Fruit fly (Drosophila melanogaster) whole organism, embryonic: ENCODE results near the gene rho-4.

Experiments used
- Adf1 ChIP-seq: fragments of 200-800 bp; sonication (Bioruptor generic); IDR thresholded peaks from 2 replicates; pipeline ENCODE4 v1.3.6; 2022; ENCODE audit warnings: missing biosample characterization, missing genetic modification characterization
- Atf3 ChIP-seq: fragments of 200-800 bp; sonication (Bioruptor generic); optimal IDR thresholded peaks from 3 replicates; lab custom pipeline; 2016; ENCODE audit warnings: missing biosample characterization, missing genetic modification characterization
- Bdp1 ChIP-seq: fragments of 200-800 bp; sonication (Bioruptor generic); optimal IDR thresholded peaks from 3 replicates; lab custom pipeline; 2016; ENCODE audit warnings: missing biosample characterization, missing genetic modification characterization
- CG11398 ChIP-seq: fragments of 200-800 bp; sonication (Bioruptor generic); optimal IDR thresholded peaks from 2 replicates; lab custom pipeline; 2016; ENCODE audit warnings: missing biosample characterization, missing genetic modification characterization
- CG11696 ChIP-seq: fragments of 200-800 bp; sonication (Bioruptor generic); IDR thresholded peaks from 2 replicates; pipeline ENCODE4 v1.3.6; 2022; ENCODE audit warnings: missing biosample characterization, missing genetic modification characterization
- CG11723 ChIP-seq: fragments of 200-800 bp; sonication (Bioruptor generic); optimal IDR thresholded peaks from 2 replicates; lab custom pipeline; 2017; ENCODE audit warnings: missing biosample characterization, mild to moderate bottlenecking, missing genetic modification characterization
- CG13894 ChIP-seq: fragments of 200-800 bp; sonication (Bioruptor generic); optimal IDR thresholded peaks from 3 replicates; lab custom pipeline; 2018; ENCODE audit warnings: missing biosample characterization, mild to moderate bottlenecking, missing genetic modification characterization, moderate library complexity
- CG17186 ChIP-seq: fragments of 200-800 bp; sonication (Bioruptor generic); optimal IDR thresholded peaks from 3 replicates; lab custom pipeline; 2017; ENCODE audit warnings: missing biosample characterization, missing genetic modification reagents, missing genetic modification characterization
- CG17385 ChIP-seq: fragments of 200-800 bp; sonication (Bioruptor generic); optimal IDR thresholded peaks from 3 replicates; lab custom pipeline; 2018; ENCODE audit warnings: missing biosample characterization, mild to moderate bottlenecking, missing genetic modification characterization
- CG17829 ChIP-seq: fragments of 200-800 bp; optimal IDR thresholded peaks from 2 replicates; lab custom pipeline; 2019; ENCODE audit warnings: missing biosample characterization, mild to moderate bottlenecking, missing genetic modification characterization, moderate library complexity
- CG17912 ChIP-seq: fragments of 200-800 bp; sonication (Bioruptor generic); optimal IDR thresholded peaks from 2 replicates; lab custom pipeline; 2018; ENCODE audit warnings: missing biosample characterization, mild to moderate bottlenecking, missing genetic modification characterization
- CG2129 ChIP-seq: fragments of 200-800 bp; sonication (Bioruptor generic); IDR thresholded peaks from 2 replicates; pipeline ENCODE4 v1.3.6; 2022; ENCODE audit warnings: missing biosample characterization, missing genetic modification characterization; ENCODE audit not compliant: partially characterized antibody
- CG2678 ChIP-seq: fragments of 200-800 bp; sonication (Bioruptor generic); optimal IDR thresholded peaks from 3 replicates; lab custom pipeline; 2019; ENCODE audit warnings: missing biosample characterization, mild to moderate bottlenecking, missing genetic modification characterization, moderate library complexity
- CG2889 ChIP-seq: fragments of 200-800 bp; sonication (Bioruptor generic); IDR thresholded peaks from 3 replicates; pipeline ENCODE4 v1.3.6; 2022; ENCODE audit warnings: missing biosample characterization, missing genetic modification characterization
- CG3163 ChIP-seq: fragments of 200-800 bp; sonication (Bioruptor generic); optimal IDR thresholded peaks from 3 replicates; lab custom pipeline; 2016; ENCODE audit warnings: missing biosample characterization, missing genetic modification characterization
- CG3407 ChIP-seq: fragments of 200-800 bp; sonication (Bioruptor generic); optimal IDR thresholded peaks from 2 replicates; lab custom pipeline; 2018; ENCODE audit warnings: missing biosample characterization, mild to moderate bottlenecking, missing genetic modification characterization
- CG4360 ChIP-seq: fragments of 200-800 bp; sonication (Bioruptor generic); IDR thresholded peaks from 2 replicates; pipeline ENCODE4 v1.3.6; 2022; ENCODE audit warnings: missing biosample characterization, missing genetic modification characterization
- CG4730 ChIP-seq: fragments of 200-800 bp; sonication (Bioruptor generic); IDR thresholded peaks from 2 replicates; pipeline ENCODE4 v1.3.6; 2022; ENCODE audit warnings: missing biosample characterization, missing genetic modification characterization
- CG6813 ChIP-seq: fragments of 200-800 bp; sonication (Bioruptor generic); optimal IDR thresholded peaks from 2 replicates; lab custom pipeline; 2017; ENCODE audit warnings: missing biosample characterization, missing genetic modification characterization, mild to moderate bottlenecking, moderate library complexity, missing genetic modification reagents
- CG9215 ChIP-seq: fragments of 200-800 bp; sonication (Bioruptor generic); IDR thresholded peaks from 2 replicates; pipeline ENCODE4 v1.3.6; 2022; ENCODE audit warnings: missing biosample characterization, missing genetic modification characterization
- Chrac-16 ChIP-seq: fragments of 200-800 bp; sonication (Bioruptor generic); optimal IDR thresholded peaks from 3 replicates; lab custom pipeline; 2016; ENCODE audit warnings: missing biosample characterization, missing genetic modification characterization
- D19A ChIP-seq: fragments of 200-800 bp; optimal IDR thresholded peaks from 3 replicates; lab custom pipeline; 2019; ENCODE audit warnings: missing biosample characterization, mild to moderate bottlenecking, missing genetic modification characterization, moderate library complexity
- Hr39 ChIP-seq: fragments of >200 bp; optimal IDR thresholded peaks from 2 replicates; lab custom pipeline; 2017
- MTF-1 ChIP-seq: fragments of 200-800 bp; sonication (Bioruptor generic); optimal IDR thresholded peaks from 2 replicates; lab custom pipeline; 2018; ENCODE audit warnings: missing biosample characterization, mild to moderate bottlenecking, missing genetic modification characterization, borderline replicate concordance
- Usf ChIP-seq: fragments of 200-800 bp; sonication (Bioruptor generic); optimal IDR thresholded peaks from 2 replicates; lab custom pipeline; 2017; ENCODE audit warnings: missing genotype, missing biosample characterization, missing genetic modification characterization
- ato ChIP-seq: fragments of 200-800 bp; sonication (Bioruptor generic); IDR thresholded peaks from 2 replicates; pipeline ENCODE4 v1.3.6; 2022; ENCODE audit warnings: missing biosample characterization, missing genetic modification characterization; ENCODE audit not compliant: partially characterized antibody
- chn ChIP-seq: fragments of 200-800 bp; sonication (Bioruptor generic); optimal IDR thresholded peaks from 2 replicates; lab custom pipeline; 2016; ENCODE audit warnings: missing biosample characterization, missing genetic modification characterization
- dm ChIP-seq: fragments of 200-800 bp; sonication (Bioruptor generic); optimal IDR thresholded peaks from 3 replicates; lab custom pipeline; 2016; ENCODE audit warnings: missing biosample characterization, missing genetic modification characterization
- dmrt99B ChIP-seq: fragments of 200-800 bp; sonication (Bioruptor generic); optimal IDR thresholded peaks from 2 replicates; lab custom pipeline; 2018; ENCODE audit warnings: missing biosample characterization, mild to moderate bottlenecking, missing genetic modification characterization, moderate library complexity
- exex ChIP-seq: fragments of 200-800 bp; sonication (Bioruptor generic); optimal IDR thresholded peaks from 4 replicates; lab custom pipeline; 2018; ENCODE audit warnings: missing biosample characterization, mild to moderate bottlenecking, missing genetic modification characterization, moderate library complexity
- gcm ChIP-seq: fragments of 200-800 bp; sonication (Bioruptor generic); optimal IDR thresholded peaks from 2 replicates; lab custom pipeline; 2019; ENCODE audit warnings: missing biosample characterization, mild to moderate bottlenecking, missing genetic modification characterization, moderate library complexity
- gcm2 ChIP-seq: fragments of 200-800 bp; sonication (Bioruptor generic); optimal IDR thresholded peaks from 2 replicates; lab custom pipeline; 2016; ENCODE audit warnings: missing biosample characterization, missing genetic modification characterization
- ken ChIP-seq: fragments of 200-800 bp; sonication (Bioruptor generic); IDR thresholded peaks from 3 replicates; pipeline ENCODE4 v1.3.6; 2022; ENCODE audit warnings: missing biosample characterization, missing genetic modification characterization
- lmd ChIP-seq: fragments of 200-800 bp; sonication (Bioruptor generic); IDR thresholded peaks from 2 replicates; pipeline ENCODE4 v1.3.6; 2022; ENCODE audit warnings: missing biosample characterization, missing genetic modification characterization
- nerfin-2 ChIP-seq: fragments of 200-800 bp; sonication (Bioruptor generic); IDR thresholded peaks from 2 replicates; pipeline ENCODE4 v1.3.6; 2022; ENCODE audit warnings: missing biosample characterization, missing genetic modification characterization; ENCODE audit not compliant: partially characterized antibody
- pan ChIP-seq, 4 experiments: fragments of >200 bp in 3 of 4; fragments of 200-800 bp in 1 of 4; sonication (Bioruptor generic) in 1 of 4; optimal IDR thresholded peaks in 3 of 4; IDR thresholded peaks in 1 of 4; 2 replicates each; pipeline versions ENCODE4 v1.3.6 to Lab custom; 2017 to 2022; ENCODE audit warnings: missing biosample characterization in 2 of 4, missing genetic modification characterization in 2 of 4, mixed read lengths in 1 of 4
- phol ChIP-seq: fragments of 200-800 bp; sonication (Bioruptor generic); optimal IDR thresholded peaks from 3 replicates; lab custom pipeline; 2018; ENCODE audit warnings: missing biosample characterization, mild to moderate bottlenecking, missing genetic modification characterization, moderate library complexity
- pita ChIP-seq: fragments of 200-800 bp; sonication (Bioruptor generic); optimal IDR thresholded peaks from 2 replicates; lab custom pipeline; 2017; ENCODE audit warnings: missing biosample characterization, mild to moderate bottlenecking, missing genetic modification characterization
- prd ChIP-seq, 3 experiments: fragments of >200 bp in 2 of 3; fragments of 200-800 bp in 1 of 3; sonication (Bioruptor generic) in 1 of 3; optimal IDR thresholded peaks in 2 of 3; IDR thresholded peaks in 1 of 3; 2 replicates in 2 of 3; 3 replicates in 1 of 3; pipeline versions ENCODE4 v1.3.6 to Lab custom; 2017 to 2022; ENCODE audit warnings: missing biosample characterization in 1 of 3, missing genetic modification characterization in 1 of 3
- pum ChIP-seq: fragments of 200-800 bp; sonication (Bioruptor generic); optimal IDR thresholded peaks from 2 replicates; lab custom pipeline; 2016; ENCODE audit warnings: missing biosample characterization, missing genetic modification characterization
- pzg ChIP-seq: fragments of 200-800 bp; sonication (Bioruptor generic); optimal IDR thresholded peaks from 3 replicates; lab custom pipeline; 2018; ENCODE audit warnings: missing biosample characterization, mild to moderate bottlenecking, missing genetic modification characterization, moderate library complexity
- rib ChIP-seq: fragments of 200-800 bp; sonication (Bioruptor generic); IDR thresholded peaks from 2 replicates; pipeline ENCODE4 v1.3.6; 2022; ENCODE audit warnings: missing biosample characterization, missing genetic modification characterization
- row ChIP-seq: fragments of 200-800 bp; sonication (Bioruptor generic); IDR thresholded peaks from 3 replicates; pipeline ENCODE4 v1.3.6; 2022; ENCODE audit warnings: missing biosample characterization, missing genetic modification characterization
- shn ChIP-seq: fragments of 200-800 bp; sonication (Bioruptor generic); optimal IDR thresholded peaks from 3 replicates; lab custom pipeline; 2016; ENCODE audit warnings: missing biosample characterization, missing genetic modification characterization
- tap ChIP-seq: fragments of 200-800 bp; optimal IDR thresholded peaks from 3 replicates; lab custom pipeline; 2019; ENCODE audit warnings: missing biosample characterization, mild to moderate bottlenecking, missing genetic modification characterization, moderate library complexity
- tin ChIP-seq: fragments of 200-800 bp; sonication (Bioruptor generic); optimal IDR thresholded peaks from 3 replicates; lab custom pipeline; 2016; ENCODE audit warnings: missing biosample characterization, missing genetic modification characterization
- wek ChIP-seq: fragments of 200-800 bp; sonication (Bioruptor generic); optimal IDR thresholded peaks from 3 replicates; lab custom pipeline; 2018; ENCODE audit warnings: missing biosample characterization, mild to moderate bottlenecking, missing genetic modification characterization, moderate library complexity
- zen ChIP-seq: fragments of 200-800 bp; sonication (Bioruptor generic); optimal IDR thresholded peaks from 3 replicates; lab custom pipeline; 2018; ENCODE audit warnings: missing biosample characterization, mild to moderate bottlenecking, missing genetic modification characterization, moderate library complexity

rho-4 gene

DNA sequence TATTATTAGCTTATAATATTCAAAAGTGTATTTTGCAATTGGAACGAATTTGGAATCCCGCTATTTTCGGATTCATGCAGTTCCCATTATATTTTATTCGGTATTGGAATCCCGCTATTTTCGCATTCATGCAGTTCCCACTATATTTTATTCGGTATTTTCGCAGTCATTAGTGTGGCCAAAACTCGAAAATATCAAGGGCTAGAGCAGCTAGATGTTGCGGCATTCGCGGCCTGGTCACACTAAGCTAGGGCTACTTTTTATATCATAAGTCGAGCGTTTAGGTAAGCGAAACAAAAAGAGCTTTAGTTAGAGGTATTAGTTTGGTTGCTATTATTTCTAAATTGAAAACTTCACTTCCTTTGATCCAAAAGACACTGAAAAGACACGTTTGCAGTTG is 20.8 kb upstream of the rho-4 start (continued):
- TF ChIP-seq Hr39 (lab: Kevin White, UChicago), result no peak
- TF ChIP-seq CG11398 (GFP tag; lab: Kevin White, UChicago), result no peak
- TF ChIP-seq gcm2 (GFP tag; lab: Kevin White, UChicago), result no peak
- no peak for TF ChIP-seq tap (tag; lab: Kevin White, UChicago)
- TF ChIP-seq lmd (GFP tag; lab: Robert Waterston, UW), result no peak
- no peak for TF ChIP-seq MTF-1 (GFP tag; lab: Kevin White, UChicago)
- TF ChIP-seq CG11723 (GFP tag; lab: Kevin White, UChicago), result no peak
- no peak for TF ChIP-seq CG2678
- TF ChIP-seq dmrt99B (tag; lab: Kevin White, UChicago), result no peak
- peak; percentile 13 for TF ChIP-seq phol (tag; lab: Kevin White, UChicago)
- TF ChIP-seq CG2889 (GFP tag; lab: Robert Waterston, UW), result no peak
- TF ChIP-seq CG3407 (GFP tag; lab: Kevin White, UChicago), result no peak
- TF ChIP-seq pan (optimal IDR thresholded peaks at IDR 0.05; lab: Kevin White, UChicago), result no peak
- no peak for TF ChIP-seq pan (GFP tag; optimal IDR thresholded peaks at IDR 0.05 in 1 of 2, IDR thresholded peaks at IDR 0.05 in 1 of 2)
- no peak for TF ChIP-seq CG6813 (GFP tag; lab: Kevin White, UChicago)
- no peak for TF ChIP-seq Chrac-16 (GFP tag; lab: Kevin White, UChicago)
- TF ChIP-seq pum (GFP tag; lab: Kevin White, UChicago), result no peak
- no peak for TF ChIP-seq shn
- peak; percentile 54; the same call in 1 of the 2 replicates for TF ChIP-seq ato (GFP tag; lab: Robert Waterston, UW)
- TF ChIP-seq ken, result no peak
- no peak for TF ChIP-seq CG17912 (GFP tag; lab: Kevin White, UChicago)
- no peak for TF ChIP-seq CG11696
- TF ChIP-seq pzg (GFP tag; lab: Kevin White, UChicago), result peak; percentile 75
- no peak for TF ChIP-seq dm (GFP tag; lab: Kevin White, UChicago)
- peak; percentile 46 for TF ChIP-seq CG13894 (tag; lab: Kevin White, UChicago)
- no peak for TF ChIP-seq pita (GFP tag; lab: Kevin White, UChicago)
- no peak for TF ChIP-seq Usf (GFP tag; lab: Kevin White, UChicago)
- peak; percentile 47; the same call in 2 of the 3 replicates for TF ChIP-seq row (GFP tag; lab: Robert Waterston, UW)
- TF ChIP-seq rib (GFP tag; lab: Robert Waterston, UW), result no peak

DNA sequence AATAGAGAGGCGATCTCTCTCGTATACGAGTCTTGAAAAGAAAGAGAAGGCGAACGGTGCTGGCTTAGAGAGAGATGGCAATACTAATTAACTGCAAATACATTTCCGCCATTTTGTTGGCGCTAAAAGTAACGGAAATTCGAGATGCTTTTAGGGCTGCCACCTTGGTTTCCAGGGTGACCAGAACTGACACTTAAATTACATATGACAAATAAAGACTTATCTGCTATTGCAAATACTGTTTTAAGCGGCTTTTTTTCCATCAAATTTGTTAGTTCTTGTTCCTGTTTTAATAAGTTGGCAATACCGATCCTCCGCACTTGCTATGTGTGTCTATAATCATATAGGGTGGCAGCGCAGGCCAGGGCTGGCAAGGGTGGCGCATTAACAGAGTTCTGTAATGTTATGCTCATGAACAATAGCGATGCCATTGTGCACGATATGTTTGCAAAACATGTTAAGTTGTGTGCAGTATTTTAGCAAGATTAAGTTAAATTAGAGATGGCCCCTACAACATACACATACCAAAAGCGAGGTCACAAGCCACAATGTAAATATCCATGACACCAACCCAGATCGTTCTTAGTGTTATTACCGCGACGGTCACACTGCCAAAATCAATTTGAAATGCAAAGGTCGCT is 19.3 kb upstream of the rho-4 start, which contains the start of gene nod:
Gene nod, plus strand, starts transcription at position 573 of the 641 bp plus-strand sequence.
- TF ChIP-seq CG9215 (GFP tag; lab: Robert Waterston, UW) (peak; percentile 40; the same call in 1 of the 2 replicates), D19A (tag; lab: Kevin White, UChicago) (peak; percentile 24), wek (GFP tag; lab: Kevin White, UChicago) (no peak), exex (tag; lab: Kevin White, UChicago) (peak; percentile 65), CG4730 (peak; percentile 44; the same call in 1 of the 2 replicates), CG4360 (no peak), CG2129 (peak; percentile 34; the same call in 1 of the 2 replicates), CG17186 (peak; percentile 51), CG3163 (GFP tag; lab: Kevin White, UChicago) (peak; percentile 51), gcm (GFP tag; lab: Kevin White, UChicago) (no peak), zen (tag; lab: Kevin White, UChicago) (peak; percentile 60), CG17385 (GFP tag; lab: Kevin White, UChicago) (peak; percentile 17), Atf3 (GFP tag; lab: Kevin White, UChicago) (peak; percentile 34), Adf1 (GFP tag; lab: Robert Waterston, UW) (peak; percentile 14; the same call in 1 of the 2 replicates), nerfin-2 (GFP tag; lab: Robert Waterston, UW) (no peak), CG2889 (GFP tag; lab: Robert Waterston, UW) (peak; percentile 57; the same call in 2 of the 3 replicates), CG17829 (tag; lab: Kevin White, UChicago) (peak; percentile 55), Bdp1 (peak; percentile 7), chn (GFP tag; lab: Kevin White, UChicago) (peak; percentile 54), tin (GFP tag; lab: Kevin White, UChicago) (peak; percentile 64), prd (optimal IDR thresholded peaks at IDR 0.05; lab: Kevin White, UChicago) (no peak), prd (GFP tag; IDR thresholded peaks at IDR 0.05; lab: Robert Waterston, UW) (peak; percentile 68; the same call in 2 of the 3 replicates)
